Fruit fly (Drosophila melanogaster) whole organism, adult: ENCODE data around the gene tj.

Source experiments
- CG12768 ChIP-seq: fragments of 200-800 bp; sonication (Bioruptor generic); optimal IDR thresholded peaks from 2 replicates; lab custom pipeline; 2017; ENCODE audit warnings: missing biosample characterization, missing genetic modification characterization, mild to moderate bottlenecking, moderate library complexity, missing genetic modification reagents
- CG14711 ChIP-seq: fragments of 200-800 bp; sonication (Bioruptor generic); optimal IDR thresholded peaks from 2 replicates; lab custom pipeline; 2018; ENCODE audit warnings: missing biosample characterization, mild to moderate bottlenecking, missing genetic modification characterization, moderate library complexity
- CG1620 ChIP-seq: fragments of 200-800 bp; sonication (Bioruptor generic); optimal IDR thresholded peaks from 2 replicates; lab custom pipeline; 2016; ENCODE audit warnings: missing biosample characterization, missing genetic modification characterization
- CG33017 ChIP-seq: fragments of 200-800 bp; sonication (Bioruptor generic); optimal IDR thresholded peaks from 2 replicates; lab custom pipeline; 2018; ENCODE audit warnings: missing biosample characterization, mild to moderate bottlenecking, missing genetic modification characterization, moderate library complexity
- CG5204 ChIP-seq: fragments of 200-800 bp; sonication (Bioruptor generic); optimal IDR thresholded peaks from 2 replicates; lab custom pipeline; 2016; ENCODE audit warnings: missing biosample characterization, missing genetic modification characterization
- CG7045 ChIP-seq: fragments of 200-800 bp; sonication (Bioruptor generic); optimal IDR thresholded peaks from 2 replicates; lab custom pipeline; 2017; ENCODE audit warnings: missing biosample characterization, mild to moderate bottlenecking, missing genetic modification characterization
- CG7101 ChIP-seq: fragments of 200-800 bp; sonication (Bioruptor generic); optimal IDR thresholded peaks from 2 replicates; lab custom pipeline; 2018; ENCODE audit warnings: missing biosample characterization, mild to moderate bottlenecking, missing genetic modification characterization, moderate library complexity
- Clk ChIP-seq: fragments of 200-800 bp; sonication (Bioruptor generic); optimal IDR thresholded peaks from 2 replicates; lab custom pipeline; 2017; ENCODE audit warnings: missing biosample characterization, missing genetic modification characterization
- Crg-1 ChIP-seq: fragments of 200-800 bp; sonication (Bioruptor generic); optimal IDR thresholded peaks from 2 replicates; lab custom pipeline; 2016; ENCODE audit warnings: missing biosample characterization, missing genetic modification characterization
- Hr96 ChIP-seq: fragments of 200-800 bp; sonication (Bioruptor generic); optimal IDR thresholded peaks from 2 replicates; lab custom pipeline; 2016; ENCODE audit warnings: missing biosample characterization, missing genetic modification characterization
- Mnt ChIP-seq: fragments of 200-800 bp; sonication (Bioruptor generic); optimal IDR thresholded peaks from 2 replicates; lab custom pipeline; 2016; ENCODE audit warnings: missing biosample characterization, mild to moderate bottlenecking, missing genetic modification characterization
- bab1 ChIP-seq: fragments of 200-800 bp; sonication (Bioruptor generic); optimal IDR thresholded peaks from 3 replicates; lab custom pipeline; 2019; ENCODE audit warnings: missing biosample characterization, mild to moderate bottlenecking, missing genetic modification characterization, moderate library complexity
- cic ChIP-seq: fragments of 200-800 bp; sonication (Bioruptor generic); optimal IDR thresholded peaks from 2 replicates; lab custom pipeline; 2017; ENCODE audit warnings: missing biosample characterization, mild to moderate bottlenecking, missing genetic modification characterization, moderate library complexity
- cnc ChIP-seq, 2 experiments: fragments of >200 bp; optimal IDR thresholded peaks; 2 replicates each; lab custom pipeline; 2017
- kay ChIP-seq: fragments of 200-800 bp; sonication (Bioruptor generic); peaks from one replicate; lab custom pipeline; 2016; ENCODE audit warnings: missing biosample characterization, missing genetic modification characterization, borderline replicate concordance
- ovo ChIP-seq: fragments of 200-800 bp; sonication (Bioruptor generic); optimal IDR thresholded peaks from 2 replicates; lab custom pipeline; 2016; ENCODE audit warnings: missing biosample characterization, missing genetic modification characterization
- pad ChIP-seq: fragments of 200-800 bp; sonication (Bioruptor generic); optimal IDR thresholded peaks from 3 replicates; lab custom pipeline; 2017; ENCODE audit warnings: missing biosample characterization, missing genetic modification characterization, mild to moderate bottlenecking, moderate library complexity, missing genetic modification reagents
- tj ChIP-seq: fragments of 200-800 bp; sonication (Bioruptor generic); optimal IDR thresholded peaks from 3 replicates; lab custom pipeline; 2017; ENCODE audit warnings: missing biosample characterization, mild to moderate bottlenecking, missing genetic modification characterization, moderate library complexity
- toe ChIP-seq: fragments of 200-800 bp; sonication (Bioruptor generic); optimal IDR thresholded peaks from 2 replicates; lab custom pipeline; 2016; ENCODE audit warnings: missing biosample characterization, missing genetic modification characterization

tj gene

DNA sequence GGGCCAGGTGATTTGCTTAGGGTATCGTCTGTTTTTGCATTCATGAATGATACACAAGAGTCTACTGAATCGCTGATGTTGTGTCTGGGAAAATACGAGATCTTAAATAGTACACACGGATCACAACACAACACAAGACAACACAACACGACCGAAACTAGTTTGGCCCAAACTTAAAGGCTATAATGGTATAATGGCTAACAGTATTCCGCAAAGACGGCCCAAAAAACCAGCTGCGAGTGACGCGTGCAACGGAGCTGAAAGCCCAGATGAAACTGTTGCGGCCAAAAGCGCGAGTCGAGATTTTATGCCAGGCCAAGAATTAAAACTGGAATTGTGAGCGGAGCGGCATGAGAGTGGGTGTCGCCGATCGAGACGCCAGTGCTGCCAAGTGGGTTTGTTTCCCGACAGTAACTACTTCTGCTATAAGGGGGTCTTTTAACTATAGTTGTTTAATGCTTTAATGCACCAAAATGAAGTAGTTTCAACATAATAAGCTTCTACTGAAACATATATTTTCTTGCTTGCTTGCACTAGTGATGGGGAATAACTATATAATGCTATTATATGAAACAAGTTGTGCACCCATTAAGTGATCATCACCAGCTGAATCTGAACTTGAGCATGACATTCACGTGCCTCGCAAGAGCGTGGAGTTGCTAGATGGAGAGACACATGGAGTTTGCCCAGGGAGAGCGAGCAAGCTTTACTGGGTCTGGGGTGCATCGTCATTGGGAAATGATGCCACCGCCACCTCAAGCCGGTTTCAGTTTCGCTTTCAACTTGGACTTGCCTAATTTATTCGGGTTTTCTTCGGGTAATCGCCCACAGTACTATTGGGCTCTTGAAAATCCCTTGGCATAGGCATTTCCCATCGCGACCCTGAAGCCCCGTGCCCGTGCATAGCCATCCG, 25.1 kb upstream of the tj start:
- TF ChIP-seq pad (GFP tag; lab: Kevin White, UChicago) (no peak), Crg-1 (GFP tag; lab: Kevin White, UChicago) (no peak), CG12768 (GFP tag; lab: Kevin White, UChicago) (no peak), bab1 (no peak), CG14711 (tag; lab: Kevin White, UChicago) (no peak), cic (GFP tag; lab: Kevin White, UChicago) (no peak), CG7101 (tag; lab: Kevin White, UChicago) (no peak), CG5204 (GFP tag; lab: Kevin White, UChicago) (no peak), toe (GFP tag; lab: Kevin White, UChicago) (no peak), CG1620 (GFP tag; lab: Kevin White, UChicago) (no peak), Mnt (no peak), Hr96 (GFP tag; lab: Kevin White, UChicago) (no peak), CG33017 (tag; lab: Kevin White, UChicago) (no peak), Clk (no peak), CG7045 (GFP tag; lab: Kevin White, UChicago) (no peak)

DNA sequence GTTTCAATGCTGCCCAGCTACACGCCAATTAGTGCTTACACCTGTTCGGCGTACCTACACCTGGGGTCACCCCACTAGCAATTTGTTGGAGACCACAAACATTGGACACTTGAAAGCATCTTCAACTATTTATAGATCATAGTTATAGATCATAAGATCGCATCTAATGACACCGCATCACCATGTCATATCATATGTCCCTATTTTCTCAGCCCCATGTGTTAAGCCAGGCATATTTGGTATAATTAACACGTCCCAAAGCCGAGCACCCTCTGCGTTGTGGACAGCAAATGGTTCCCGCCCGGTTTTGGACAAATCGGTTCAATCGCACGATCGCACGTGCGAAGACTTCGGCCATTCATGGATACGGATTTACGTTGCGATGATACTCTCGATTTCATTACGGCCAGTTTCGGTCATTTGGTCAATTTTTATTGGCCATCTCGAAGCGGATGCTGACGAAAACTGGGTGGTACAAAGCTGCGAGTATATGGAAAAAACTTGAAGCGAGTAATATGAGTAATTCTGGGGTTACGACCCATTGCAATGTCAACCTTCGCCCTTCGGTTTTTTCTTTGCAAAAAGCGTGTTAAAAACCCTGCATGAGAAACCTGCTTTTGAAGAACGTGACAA, 24.4 kb upstream of the tj start:
- TF ChIP-seq CG1620 (GFP tag; lab: Kevin White, UChicago) (peak; percentile 5), ovo (GFP tag; lab: Kevin White, UChicago) (no peak), CG7101 (tag; lab: Kevin White, UChicago) (peak; percentile 22), CG33017 (tag; lab: Kevin White, UChicago) (no peak), cic (GFP tag; lab: Kevin White, UChicago) (no peak)

DNA sequence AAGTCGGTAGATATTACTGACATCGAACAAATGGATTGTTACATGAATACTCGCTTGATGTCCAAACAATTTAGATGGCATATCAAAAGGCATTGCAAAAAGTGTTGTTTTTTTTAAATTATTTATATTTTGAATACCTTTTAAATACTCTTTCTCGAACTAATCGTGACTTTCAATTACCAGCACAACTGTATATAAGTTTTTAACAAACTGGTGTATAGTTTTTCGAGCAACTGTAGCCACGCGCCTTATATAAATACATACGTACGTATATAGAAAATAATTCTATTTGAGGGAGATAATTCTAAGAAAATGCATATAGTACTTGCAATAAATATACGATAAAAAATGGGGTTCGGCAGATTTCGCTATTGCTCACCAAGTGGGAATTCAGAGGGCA, 23.8 kb upstream of the tj start:
- TF ChIP-seq kay (GFP tag; lab: Kevin White, UChicago) (peak; percentile 94), CG7101 (tag; lab: Kevin White, UChicago) (no peak)

DNA sequence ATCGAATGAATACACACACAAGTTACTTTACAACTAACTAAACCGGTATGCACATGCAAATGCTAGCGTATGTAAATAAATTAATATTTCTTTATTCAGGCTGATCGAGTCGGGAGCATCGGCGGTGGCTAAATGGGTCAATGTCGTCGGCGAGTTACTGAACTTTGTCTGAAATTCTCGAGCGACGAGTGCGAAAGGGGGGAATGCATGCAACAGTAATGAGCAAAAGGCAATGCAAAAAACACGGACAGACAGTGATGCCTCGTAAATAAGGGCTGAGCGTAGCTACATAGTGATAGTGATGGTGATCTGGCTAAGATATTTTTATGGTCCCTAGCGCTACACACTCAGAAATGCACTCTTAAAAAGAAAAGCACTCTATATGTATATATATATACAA, 23.3 kb upstream of the tj start:
- no peak for TF ChIP-seq toe (GFP tag; lab: Kevin White, UChicago)
- TF ChIP-seq cic (GFP tag; lab: Kevin White, UChicago) = peak; percentile 37
- peak; percentile 90 for TF ChIP-seq pad (GFP tag; lab: Kevin White, UChicago)
- TF ChIP-seq CG1620 (GFP tag; lab: Kevin White, UChicago) = peak; percentile 20
- peak; percentile 61 for TF ChIP-seq tj (GFP tag; lab: Kevin White, UChicago)
- peak; percentile 9 for TF ChIP-seq CG7101 (tag; lab: Kevin White, UChicago)
- no peak for TF ChIP-seq cnc (optimal IDR thresholded peaks at IDR 0.05; lab: Kevin White, UChicago)
- TF ChIP-seq CG14711 (tag; lab: Kevin White, UChicago) = peak; percentile 4
- TF ChIP-seq CG33017 (tag; lab: Kevin White, UChicago) = no peak

DNA sequence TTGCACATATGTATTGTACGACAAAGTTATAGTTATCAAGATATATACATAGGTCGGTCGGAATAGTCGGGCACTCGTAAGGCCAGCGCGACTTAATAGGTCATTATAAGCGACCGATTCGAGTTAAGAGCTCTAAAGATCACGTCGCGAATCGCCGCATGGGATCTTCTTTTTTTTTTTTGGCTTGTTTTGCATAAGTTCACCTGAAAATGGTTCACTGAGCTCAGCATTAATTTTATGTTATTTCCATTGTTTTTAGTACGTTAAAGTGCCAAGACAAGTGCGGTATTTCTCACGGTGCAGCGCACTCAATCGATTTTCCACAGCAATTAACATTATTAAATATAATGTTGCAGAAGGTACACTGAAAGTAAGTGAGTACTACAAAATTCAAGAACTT, 22.7 kb upstream of the tj start:
- TF ChIP-seq CG12768 (GFP tag; lab: Kevin White, UChicago) = no peak
- peak; percentile 77 for TF ChIP-seq tj (GFP tag; lab: Kevin White, UChicago)
- TF ChIP-seq CG5204 (GFP tag; lab: Kevin White, UChicago) = peak; percentile 33

DNA sequence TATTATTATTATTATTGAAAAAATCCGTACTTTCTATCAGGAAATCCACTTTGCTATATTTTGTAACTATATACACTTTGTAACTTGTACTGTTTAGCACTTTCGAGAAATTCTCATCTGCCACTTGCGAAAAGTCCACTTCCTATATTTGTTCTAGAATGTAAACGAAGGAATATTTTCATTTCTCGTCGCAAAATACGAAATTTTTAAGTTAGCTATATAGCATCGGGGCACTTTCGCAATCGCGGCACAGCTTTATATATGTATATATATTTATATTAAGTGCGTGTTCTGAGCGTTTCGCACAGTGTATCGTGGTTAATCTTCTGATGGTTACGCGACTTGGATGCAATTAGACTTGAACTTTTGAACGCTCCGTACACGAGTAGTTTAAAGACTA, 22.3 kb upstream of the tj start, which contains the start of gene RanGAP:
Gene RanGAP (plus strand): TSS at position 169 of the 400 bp plus-strand sequence.
- TF ChIP-seq kay (GFP tag; lab: Kevin White, UChicago) = peak; percentile 49
- no peak for TF ChIP-seq Hr96 (GFP tag; lab: Kevin White, UChicago)
- TF ChIP-seq ovo (GFP tag; lab: Kevin White, UChicago) = no peak
- no peak for TF ChIP-seq pad (GFP tag; lab: Kevin White, UChicago)
- peak; percentile 10 for TF ChIP-seq CG7045 (GFP tag; lab: Kevin White, UChicago)
- no peak for TF ChIP-seq Mnt
- no peak for TF ChIP-seq tj (GFP tag; lab: Kevin White, UChicago)
- no peak for TF ChIP-seq bab1
- TF ChIP-seq toe (GFP tag; lab: Kevin White, UChicago) = no peak
- no peak for TF ChIP-seq cic (GFP tag; lab: Kevin White, UChicago)
- TF ChIP-seq CG12768 (GFP tag; lab: Kevin White, UChicago) = no peak
- no peak for TF ChIP-seq Clk
- TF ChIP-seq CG1620 (GFP tag; lab: Kevin White, UChicago) = no peak
- TF ChIP-seq CG33017 (tag; lab: Kevin White, UChicago) = no peak
- TF ChIP-seq CG7101 (tag; lab: Kevin White, UChicago) = no peak

DNA sequence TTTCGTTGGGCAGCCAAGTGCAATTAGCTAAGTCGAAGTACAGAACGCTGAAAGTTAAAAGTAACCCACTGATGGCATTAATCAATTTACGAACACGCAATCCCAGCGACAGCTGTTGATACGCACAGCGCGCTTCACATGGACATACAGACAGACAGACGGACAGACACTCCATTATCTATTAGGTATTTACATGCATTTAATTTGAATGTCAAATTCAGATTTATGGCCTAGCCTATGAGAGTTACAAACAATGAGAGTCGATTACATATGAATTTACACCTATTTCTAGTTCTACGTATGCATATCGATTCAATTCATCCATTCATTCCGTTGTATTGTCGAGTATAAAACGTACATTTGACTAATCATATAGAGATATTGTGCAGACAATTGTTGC, 21.4 kb upstream of the tj start, which contains the start of gene CG10237:
Gene CG10237 (minus strand): TSS at position 101 of the 400 bp plus-strand sequence.
- no peak for TF ChIP-seq Clk
- peak; percentile 60 for TF ChIP-seq CG12768 (GFP tag; lab: Kevin White, UChicago)
